Worm (Caenorhabditis elegans) whole organism, L2 larva: ENCODE results near the gene nlp-32.

Source experiments
- dmd-4 ChIP-seq: sonication (generic microtip); optimal IDR thresholded peaks from 2 replicates; lab custom pipeline; 2017; ENCODE audit warnings: missing biosample characterization, missing genetic modification characterization
- nhr-21 ChIP-seq: fragments of 150-350 bp; optimal IDR thresholded peaks from 2 replicates; lab custom pipeline; 2014; ENCODE audit warnings: missing biosample characterization, missing genetic modification characterization
- nhr-237 ChIP-seq: fragments of 150-350 bp; optimal IDR thresholded peaks from 2 replicates; lab custom pipeline; 2014; ENCODE audit warnings: missing biosample characterization, missing genetic modification characterization
- skn-1 ChIP-seq: sonication (generic microtip); optimal IDR thresholded peaks from 2 replicates; lab custom pipeline; 2017; ENCODE audit warnings: missing biosample characterization, missing genetic modification characterization
- unc-62 ChIP-seq: fragments of 150-350 bp; optimal IDR thresholded peaks from 2 replicates; lab custom pipeline; 2014; ENCODE audit warnings: missing biosample characterization, missing genetic modification reagents, missing genetic modification characterization
- ztf-11 ChIP-seq: sonication (generic microtip); optimal IDR thresholded peaks from 2 replicates; lab custom pipeline; 2017; ENCODE audit warnings: missing biosample characterization, missing genetic modification characterization

DNA sequence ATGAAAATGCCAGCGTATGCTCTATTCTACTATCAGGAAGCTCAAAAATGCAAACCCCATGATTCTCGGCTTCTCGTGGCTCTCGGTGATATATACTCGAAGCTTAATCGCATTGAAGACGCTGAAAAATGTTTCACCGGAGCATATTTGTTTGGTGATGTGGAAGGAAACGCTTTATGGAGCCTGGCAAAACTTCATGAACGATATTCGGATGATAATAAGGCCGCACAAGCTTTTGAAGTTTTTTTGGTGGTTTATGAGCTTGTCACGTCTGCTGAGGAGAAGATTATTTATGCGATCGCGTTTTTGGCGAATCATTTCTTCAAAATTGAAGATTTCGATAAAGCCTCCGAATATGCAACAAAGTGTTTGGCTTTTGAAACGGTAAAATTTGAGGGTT, 5.1 kb downstream of the nlp-32 start:
- no peak for TF ChIP-seq dmd-4
- no peak for TF ChIP-seq unc-62
- TF ChIP-seq nhr-237 = no peak
- TF ChIP-seq ztf-11 (tag; lab: Kevin White, UChicago) = no peak
- TF ChIP-seq skn-1 (tag; lab: Kevin White, UChicago) = no peak
- TF ChIP-seq nhr-21 (tag; lab: Kevin White, UChicago) = no peak
